Worm (Caenorhabditis elegans) whole organism, L4/young adult: ENCODE data around the gene B0507.3.

ENCODE experiments used
- W03F9.2 ChIP-seq: fragments of 150-350 bp; optimal IDR thresholded peaks from 2 replicates; lab custom pipeline; 2014; ENCODE audit warnings: missing biosample characterization, missing genetic modification characterization
- dao-5 ChIP-seq: sonication (generic microtip); optimal IDR thresholded peaks from 2 replicates; lab custom pipeline; 2016; ENCODE audit warnings: missing genotype, missing genetic modification characterization, moderate library complexity, missing compliant biosample characterization
- him-1 ChIP-seq: sonication (generic microtip); optimal IDR thresholded peaks from 2 replicates; lab custom pipeline; 2016; ENCODE audit warnings: missing genotype, missing genetic modification reagents, missing genetic modification characterization, missing compliant biosample characterization

DNA sequence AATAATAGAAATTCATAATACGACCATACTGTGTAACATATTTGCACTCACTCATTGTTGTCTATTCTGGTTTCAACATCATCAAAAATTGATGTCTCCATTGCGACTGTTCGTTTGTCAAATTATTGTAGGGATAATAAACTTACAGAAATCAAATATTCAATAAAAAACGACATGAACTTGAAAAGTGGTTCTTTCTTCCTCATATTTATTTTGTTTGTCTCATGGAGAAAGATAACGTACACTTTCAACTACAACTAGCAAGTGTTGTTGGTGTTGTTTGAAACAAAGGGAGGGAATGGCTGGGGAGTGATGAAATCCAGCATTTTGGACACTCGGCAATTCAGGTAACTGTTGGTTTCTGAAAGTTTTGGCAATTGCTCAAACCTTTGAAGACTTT lies 2.8 kb upstream of the B0507.3 start, which contains the start of gene B0507.9:
- TF ChIP-seq dao-5 = no peak
- no peak for TF ChIP-seq him-1 (tag; lab: Kevin White, UChicago)
- no peak for TF ChIP-seq W03F9.2 (tag; lab: Kevin White, UChicago)
